Worm (Caenorhabditis elegans) whole organism, midembryonic: ENCODE results near the gene Y62F5A.9.

Experiments used
- T22C8.4 ChIP-seq: fragments of 200-800 bp; sonication (Bioruptor generic); IDR thresholded peaks from 2 replicates; pipeline ENCODE4 v1.3.6; 2022; ENCODE audit warnings: missing genetic modification characterization, missing compliant biosample characterization
- cog-1 ChIP-seq: sonication (generic microtip); optimal IDR thresholded peaks from 2 replicates; lab custom pipeline; 2016; ENCODE audit warnings: missing genetic modification characterization, missing compliant biosample characterization
- flt-1 ChIP-seq: fragments of 200-800 bp; sonication (Bioruptor generic); IDR thresholded peaks from 2 replicates; pipeline ENCODE4 v1.3.6; 2022; ENCODE audit warnings: missing genetic modification characterization, missing compliant biosample characterization
- klf-2 ChIP-seq: fragments of 200-800 bp; sonication (Bioruptor generic); conservative IDR thresholded peaks from 2 replicates; pipeline ENCODE4 v1.3.6; 2022; ENCODE audit warnings: missing genetic modification reagents, missing genetic modification characterization, missing compliant biosample characterization
- med-1 ChIP-seq: sonication (generic microtip); optimal IDR thresholded peaks from 2 replicates; lab custom pipeline; 2017; ENCODE audit warnings: missing genetic modification characterization, mild to moderate bottlenecking, missing compliant biosample characterization, antibody characterized with exemption, missing genetic modification reagents; ENCODE audit not compliant: insufficient read depth
- ref-1 ChIP-seq: fragments of 200-800 bp; sonication (Bioruptor generic); conservative IDR thresholded peaks from 2 replicates; pipeline ENCODE4 v1.3.6; 2022; ENCODE audit warnings: missing genetic modification reagents, missing genetic modification characterization, missing compliant biosample characterization
- tab-1 ChIP-seq: fragments of 200-800 bp; sonication (Bioruptor generic); IDR thresholded peaks from 2 replicates; pipeline ENCODE4 v1.3.6; 2022; ENCODE audit warnings: missing genetic modification characterization, missing compliant biosample characterization
- ztf-23 ChIP-seq: fragments of 200-800 bp; sonication (Bioruptor generic); IDR thresholded peaks from 2 replicates; pipeline ENCODE4 v1.3.6; 2022; ENCODE audit warnings: missing genetic modification reagents, missing genetic modification characterization, missing compliant biosample characterization
- ztf-29 ChIP-seq: fragments of 200-800 bp; sonication (Bioruptor generic); IDR thresholded peaks from 2 replicates; pipeline ENCODE4 v1.3.6; 2022; ENCODE audit warnings: missing genetic modification reagents, missing genetic modification characterization, missing compliant biosample characterization

DNA sequence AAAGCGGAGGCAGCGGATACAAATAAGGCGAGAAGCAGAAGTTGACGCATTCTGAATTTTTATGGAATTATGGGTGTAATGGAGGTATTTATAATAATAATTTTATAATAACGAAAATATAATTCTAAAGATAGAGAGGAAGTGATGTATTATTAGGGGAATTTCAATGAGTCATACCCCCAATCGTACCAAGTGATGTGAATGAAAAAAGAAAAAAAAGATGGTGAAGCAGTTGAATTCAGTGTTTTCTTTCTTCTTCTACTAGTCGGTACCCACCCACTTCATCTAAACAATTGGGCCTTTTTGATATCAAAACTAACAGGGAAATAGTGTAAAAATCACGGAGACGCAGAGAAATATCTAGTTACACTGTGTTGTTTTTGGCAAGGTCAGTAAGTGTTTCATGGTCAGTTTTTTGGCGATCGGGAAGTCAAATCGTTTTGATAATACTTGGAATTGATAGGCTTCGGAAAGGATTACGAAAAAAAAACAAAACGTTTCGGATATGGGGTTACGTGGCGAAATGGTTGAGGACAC, 51.9 kb downstream of the Y62F5A.9 start, which contains the start of gene ttr-18:
- TF ChIP-seq flt-1 (no peak), ztf-29 (GFP tag; lab: Robert Waterston, UW) (no peak), cog-1 (tag; lab: Kevin White, UChicago) (no peak), ztf-23 (GFP tag; lab: Robert Waterston, UW) (no peak), med-1 (GFP tag; lab: Kevin White, UChicago) (no peak), ref-1 (GFP tag; lab: Robert Waterston, UW) (no peak), klf-2 (GFP tag; lab: Robert Waterston, UW) (no peak), T22C8.4 (no peak), tab-1 (GFP tag; lab: Robert Waterston, UW) (no peak)
